Worm (Caenorhabditis elegans) whole organism, L3 larva: ENCODE data around the gene clec-141.

Experiments used
- aly-2 ChIP-seq: fragments of 150-350 bp; optimal IDR thresholded peaks from 2 replicates; lab custom pipeline; 2014; ENCODE audit warnings: missing biosample characterization, missing genetic modification characterization
- jun-1 ChIP-seq: fragments of 150-350 bp; optimal IDR thresholded peaks from 2 replicates; lab custom pipeline; 2014; ENCODE audit warnings: missing biosample characterization, missing genetic modification reagents, missing genetic modification characterization
- pqm-1 ChIP-seq: fragments of 150-350 bp; optimal IDR thresholded peaks from 2 replicates; lab custom pipeline; 2017; ENCODE audit warnings: missing biosample characterization, missing genetic modification characterization, inconsistent platforms
- tbx-2 ChIP-seq: sonication (generic microtip); optimal IDR thresholded peaks from 2 replicates; lab custom pipeline; 2016; ENCODE audit warnings: mild to moderate bottlenecking, missing genetic modification characterization, missing compliant biosample characterization

DNA sequence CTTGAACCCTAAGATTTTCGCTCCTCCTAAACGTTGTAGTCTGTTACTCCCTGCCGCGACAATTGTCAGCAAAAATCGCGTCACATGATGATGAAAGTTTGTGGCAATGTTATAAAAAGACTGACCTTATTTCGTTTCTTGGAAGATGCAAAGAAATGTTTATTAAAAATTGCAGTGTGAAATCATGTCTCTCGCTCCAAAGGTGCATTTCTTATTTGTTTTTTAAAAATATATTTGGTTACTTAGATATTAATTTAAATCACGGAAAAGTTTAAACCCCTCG is 29.3 kb downstream of the clec-141 start:
- TF ChIP-seq jun-1, result no peak
- TF ChIP-seq aly-2 (tag; lab: Kevin White, UChicago), result no peak
- TF ChIP-seq tbx-2 (tag; lab: Kevin White, UChicago), result no peak
- no peak for TF ChIP-seq pqm-1
